Worm (Caenorhabditis elegans): Measurements from ENCODE around the gene ddo-2.

- TF ChIP-seq ztf-29 (GFP tag; IDR thresholded peaks at IDR 0.05): no peak
- no peak for TF ChIP-seq cog-1 (tag; optimal IDR thresholded peaks at IDR 0.05)
Observed at ce11 chrV:7408520-7408919, 27.0 kb downstream of the ddo-2 start, which contains the start of gene srt-6.
